Worm (Caenorhabditis elegans): Measurements from ENCODE around the gene F26A1.3.

Gene F26A1.3

DNA sequence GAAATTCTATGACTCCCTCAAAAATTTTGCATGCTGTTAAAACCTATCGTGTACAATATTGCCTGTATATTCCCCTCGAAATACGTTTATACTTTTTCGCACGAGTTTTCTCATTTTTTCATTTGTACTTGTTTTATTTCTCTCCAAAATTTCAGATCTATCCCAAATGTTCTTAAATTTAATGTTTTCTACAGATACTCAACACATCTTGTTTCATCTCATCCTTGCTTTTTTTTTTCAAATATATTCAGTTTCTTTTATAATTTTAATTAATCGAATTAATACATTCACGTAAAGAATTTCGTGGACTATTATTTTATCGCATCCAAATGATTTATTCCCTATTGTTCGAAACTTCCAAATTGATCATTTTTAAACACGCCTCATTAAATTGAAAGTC is 28.2 kb downstream of the F26A1.3 start, which contains the start of gene C35D10.8 (continued):
- TF ChIP-seq ctbp-1 (GFP tag; IDR thresholded peaks at IDR 0.05) = no peak

DNA sequence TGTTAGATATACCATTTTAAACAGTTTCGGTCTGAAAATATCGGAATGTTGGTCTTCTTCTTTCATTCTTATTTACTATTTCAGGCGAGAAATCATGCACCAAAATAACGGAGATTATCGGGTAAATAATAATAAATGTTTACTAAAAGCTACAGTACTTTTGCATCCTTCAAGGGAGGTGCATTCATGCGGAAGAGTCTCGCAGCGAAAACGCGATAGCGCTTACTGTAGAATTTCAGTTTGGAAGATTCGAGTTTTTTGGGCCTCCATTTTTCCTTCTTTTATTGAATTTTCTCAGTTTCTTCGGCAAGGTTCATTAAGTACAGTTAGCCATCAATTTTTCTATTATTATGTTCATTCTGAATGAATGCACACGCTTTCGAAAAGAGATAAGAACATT is 29.4 kb downstream of the F26A1.3 start, which contains the start of gene C35D10.7:
Gene C35D10.7 (plus strand): TSS at position 85 of the 400 bp plus-strand sequence.
- TF ChIP-seq dmd-9 (GFP tag; IDR thresholded peaks at IDR 0.05) (no peak), nhr-10 (tag; optimal IDR thresholded peaks at IDR 0.05) (no peak), snpc-4 (tag; optimal IDR thresholded peaks at IDR 0.05) (no peak), rbr-2 (tag; optimal IDR thresholded peaks at IDR 0.05) (no peak), D1046.2 (GFP tag; IDR thresholded peaks at IDR 0.05) (no peak), lin-38 (GFP tag; IDR thresholded peaks at IDR 0.05) (peak; percentile 35; the same call in 1 of the 2 replicates)

DNA sequence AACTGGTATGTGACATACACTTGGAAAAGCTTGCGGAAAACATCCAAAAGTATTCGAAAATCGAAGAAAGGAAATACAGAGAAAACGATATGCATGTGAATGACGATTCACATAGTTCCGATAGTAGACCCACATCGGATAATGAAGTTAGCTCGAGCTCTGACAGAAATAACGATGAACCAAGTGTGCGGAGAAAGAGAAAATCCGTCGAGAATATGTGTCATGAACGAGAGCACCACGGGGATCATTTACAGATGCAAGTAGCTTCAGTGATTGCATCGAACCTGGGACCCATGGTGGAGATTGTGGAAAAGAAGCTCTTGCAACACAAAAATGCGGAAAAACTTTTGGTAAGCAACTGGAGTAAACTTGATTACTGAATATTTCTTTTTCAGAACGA is 30.3 kb downstream of the F26A1.3 start:
- TF ChIP-seq unc-130 (GFP tag; optimal IDR thresholded peaks at IDR 0.05) = no peak
- peak in 1 of 2 experiments; percentile 98 for TF ChIP-seq unc-62 (GFP tag; optimal IDR thresholded peaks at IDR 0.05 in 1 of 2)
- no peak for TF ChIP-seq unc-62 (tag; optimal IDR thresholded peaks at IDR 0.05)

ce11 chrIII:4859039-4859438 is 32.3 kb downstream of the F26A1.3 start, which contains the start of gene C35D10.6:
TSS of gene C35D10.6 (plus strand) at chrIII:4859339.
- no peak for TF ChIP-seq cey-2 (tag; optimal IDR thresholded peaks at IDR 0.05; ENCODE audit: borderline replicate concordance, insufficient read depth)
- no peak for TF ChIP-seq Y48G9A.11 (GFP tag; IDR thresholded peaks at IDR 0.05)
- TF ChIP-seq nhr-25 (tag; optimal IDR thresholded peaks at IDR 0.05; ENCODE audit: borderline replicate concordance, insufficient read depth) = no peak
- TF ChIP-seq aly-2 (tag; optimal IDR thresholded peaks at IDR 0.05) = no peak
- no peak for TF ChIP-seq F49E8.2 (tag; optimal IDR thresholded peaks at IDR 0.05; ENCODE audit: borderline replicate concordance)
- TF ChIP-seq tag-97 (GFP tag; IDR thresholded peaks at IDR 0.05) = no peak

ce11 chrIII:4861744-4862401 is 35.2 kb downstream of the F26A1.3 start, which contains the start of the genes C35D10.10 and C35D10.5:
TSS of gene C35D10.10 (minus strand) at chrIII:4861794.
TSS of gene C35D10.5 (plus strand) at chrIII:4862351.
- TF ChIP-seq zag-1 (tag; optimal IDR thresholded peaks at IDR 0.05) = no peak
- TF ChIP-seq hmg-1.1 (GFP tag; IDR thresholded peaks at IDR 0.05) = no peak
- TF ChIP-seq egl-43 (GFP tag; IDR thresholded peaks at IDR 0.05) = no peak
- peak; percentile 55 for TF ChIP-seq mes-2 (tag; optimal IDR thresholded peaks at IDR 0.05; ENCODE audit: poor library complexity, severe bottlenecking)
- no peak for TF ChIP-seq F37D6.2 (tag; optimal IDR thresholded peaks at IDR 0.05)
- no peak for TF ChIP-seq dmd-9 (GFP tag; IDR thresholded peaks at IDR 0.05)
- TF ChIP-seq daf-19 (GFP tag; conservative IDR thresholded peaks at IDR 0.05) = no peak
- no peak for TF ChIP-seq tag-97 (GFP tag; IDR thresholded peaks at IDR 0.05)
- TF ChIP-seq vab-7 (GFP tag; IDR thresholded peaks at IDR 0.05) = no peak
- no peak for TF ChIP-seq saeg-2 (GFP tag; IDR thresholded peaks at IDR 0.05)
- TF ChIP-seq ZK337.2 (GFP tag; IDR thresholded peaks at IDR 0.05) = no peak
- TF ChIP-seq duxl-1 (tag; optimal IDR thresholded peaks at IDR 0.05; ENCODE audit: poor library complexity) = no peak
- TF ChIP-seq unc-130 (GFP tag; optimal IDR thresholded peaks at IDR 0.05) = peak; percentile 50
- TF ChIP-seq hif-1 (tag; optimal IDR thresholded peaks at IDR 0.05) = peak in 1 of 2 experiments; percentile 50
- no peak for TF ChIP-seq nhr-237 (tag; optimal IDR thresholded peaks at IDR 0.05)
- no peak for TF ChIP-seq daf-8 (GFP tag; IDR thresholded peaks at IDR 0.05)
- no peak for TF ChIP-seq F44E2.7 (GFP tag; IDR thresholded peaks at IDR 0.05)
- no peak for TF ChIP-seq nhr-42 (GFP tag; IDR thresholded peaks at IDR 0.05)
- no peak for TF ChIP-seq ceh-28 (tag; optimal IDR thresholded peaks at IDR 0.05)
- no peak for TF ChIP-seq nhr-111 (GFP tag; optimal IDR thresholded peaks at IDR 0.05)
- TF ChIP-seq ceh-82 (tag; optimal IDR thresholded peaks at IDR 0.05) = no peak
- TF ChIP-seq lin-38 (GFP tag; IDR thresholded peaks at IDR 0.05) = no peak
- TF ChIP-seq attf-4 (tag; optimal IDR thresholded peaks at IDR 0.05) = no peak
